Worm (Caenorhabditis elegans) whole organism, young adult: ENCODE measurements around the gene srt-24.

Experiments used
- B0019.2 ChIP-seq: fragments of 200-800 bp; sonication (Bioruptor generic); conservative IDR thresholded peaks from 2 replicates; pipeline ENCODE4 v1.3.6; 2022; ENCODE audit warnings: missing genetic modification reagents, missing genetic modification characterization, missing compliant biosample characterization
- F33H1.4 ChIP-seq: fragments of 200-800 bp; sonication (Bioruptor generic); IDR thresholded peaks from 2 replicates; pipeline ENCODE4 v1.3.6; 2022; ENCODE audit warnings: missing genetic modification reagents, missing genetic modification characterization, missing compliant biosample characterization
- F49E8.2 ChIP-seq: sonication (generic microtip); optimal IDR thresholded peaks from 3 replicates; lab custom pipeline; 2017; ENCODE audit warnings: missing genetic modification characterization, mild to moderate bottlenecking, missing compliant biosample characterization, antibody characterized with exemption, moderate library complexity; ENCODE audit not compliant: insufficient read depth
- Y95B8A.8 ChIP-seq: fragments of 200-800 bp; sonication (Bioruptor generic); IDR thresholded peaks from 2 replicates; pipeline ENCODE4 v1.3.6; 2022; ENCODE audit warnings: missing genetic modification reagents, missing genetic modification characterization, missing compliant biosample characterization
- ZK185.1 ChIP-seq: sonication (generic microtip); optimal IDR thresholded peaks from 2 replicates; lab custom pipeline; 2016; ENCODE audit warnings: mild to moderate bottlenecking, missing genetic modification characterization, missing compliant biosample characterization; ENCODE audit not compliant: poor library complexity, severe bottlenecking
- ama-1 ChIP-seq, 3 experiments: fragments of 150-350 bp in 1 of 3; sonication (generic microtip) in 2 of 3; optimal IDR thresholded peaks; 2 replicates each; lab custom pipeline; 2014 to 2018; ENCODE audit warnings: missing biosample characterization in 2 of 3, missing genetic modification characterization in 2 of 3, missing genetic modification reagents in 2 of 3
- attf-5 ChIP-seq: fragments of 200-800 bp; sonication (Bioruptor generic); optimal IDR thresholded peaks from 2 replicates; lab custom pipeline; 2018; ENCODE audit warnings: mild to moderate bottlenecking, missing genetic modification characterization, missing compliant biosample characterization
- lag-1 ChIP-seq: fragments of 200-800 bp; sonication (Bioruptor generic); IDR thresholded peaks from 2 replicates; pipeline ENCODE4 v1.3.6; 2022; ENCODE audit warnings: missing genetic modification reagents, missing genetic modification characterization, missing compliant biosample characterization
- lin-26 ChIP-seq: fragments of 200-800 bp; sonication (Bioruptor generic); IDR thresholded peaks from 2 replicates; pipeline ENCODE4 v1.3.6; 2022; ENCODE audit warnings: missing genetic modification reagents, missing genetic modification characterization, missing compliant biosample characterization
- nhr-90 ChIP-seq: sonication (generic microtip); optimal IDR thresholded peaks from 2 replicates; lab custom pipeline; 2016; ENCODE audit warnings: missing genotype, mild to moderate bottlenecking, missing genetic modification characterization, missing compliant biosample characterization
- snpc-4 ChIP-seq, 5 experiments: fragments of 150-350 bp in 1 of 5; sonication (generic microtip) in 4 of 5; optimal IDR thresholded peaks; 2 replicates each; lab custom pipeline; 2014 to 2018; ENCODE audit warnings: missing genetic modification characterization in 5 of 5, missing biosample characterization in 3 of 5, antibody characterized with exemption in 2 of 5, mild to moderate bottlenecking in 2 of 5, missing compliant biosample characterization in 2 of 5, missing genotype in 2 of 5, moderate library complexity in 2 of 5, missing genetic modification reagents in 1 of 5

DNA sequence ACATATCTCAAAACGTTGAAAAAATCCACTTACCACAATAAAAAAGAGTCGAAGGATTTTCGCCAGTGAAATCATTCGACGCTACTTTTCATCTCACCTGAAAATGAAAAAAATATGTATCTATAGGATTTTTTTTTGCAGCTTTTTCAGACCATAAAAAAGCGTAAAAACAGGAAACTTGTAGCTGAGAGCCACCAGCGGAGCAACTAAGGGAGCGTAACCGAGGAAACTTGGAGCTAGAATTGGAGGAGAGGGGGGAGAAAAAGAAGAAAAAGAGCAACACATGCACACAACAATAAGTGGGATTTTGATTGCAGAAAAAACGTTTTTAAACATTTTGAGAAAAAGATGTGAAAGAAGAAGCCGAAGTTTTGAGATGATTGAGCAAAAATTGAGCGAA is 23.2 kb downstream of the srt-24 start, which contains the start of gene cutl-26:
- no peak for TF ChIP-seq B0019.2 (GFP tag; lab: Robert Waterston, UW)
- TF ChIP-seq lin-26 (GFP tag; lab: Robert Waterston, UW): no peak
- no peak for TF ChIP-seq lag-1 (GFP tag; lab: Robert Waterston, UW)
- no peak for TF ChIP-seq F49E8.2 (tag; lab: Kevin White, UChicago)
- no peak for TF ChIP-seq attf-5 (GFP tag; lab: Kevin White, UChicago)
- no peak for TF ChIP-seq ama-1 (optimal IDR thresholded peaks at IDR 0.05; lab: Kevin White, UChicago)
- no peak for TF ChIP-seq ama-1 (GFP tag; optimal IDR thresholded peaks at IDR 0.05; lab: Kevin White, UChicago)
- TF ChIP-seq nhr-90: no peak
- TF ChIP-seq Y95B8A.8: no peak
- TF ChIP-seq snpc-4 (GFP tag; optimal IDR thresholded peaks at IDR 0.05; lab: Kevin White, UChicago): no peak
- no peak for TF ChIP-seq snpc-4 (tag; optimal IDR thresholded peaks at IDR 0.05; lab: Kevin White, UChicago)
- no peak for TF ChIP-seq F33H1.4 (GFP tag; lab: Robert Waterston, UW)
- no peak for TF ChIP-seq ZK185.1 (tag; lab: Kevin White, UChicago)
